Fruit fly (Drosophila melanogaster) whole organism, embryonic: Measurements from ENCODE around the gene unc-119.

Source experiments
- Aef1 ChIP-seq: fragments of 200-800 bp; sonication (Bioruptor generic); IDR thresholded peaks from 3 replicates; pipeline ENCODE4 v1.3.6; 2022; ENCODE audit warnings: missing biosample characterization, missing genetic modification characterization
- CG10147 ChIP-seq: fragments of 200-800 bp; sonication (Bioruptor generic); optimal IDR thresholded peaks from 2 replicates; lab custom pipeline; 2019; ENCODE audit warnings: missing biosample characterization, mild to moderate bottlenecking, missing genetic modification characterization, moderate library complexity
- CG12071 ChIP-seq: fragments of 200-800 bp; sonication (Bioruptor generic); optimal IDR thresholded peaks from 3 replicates; lab custom pipeline; 2018; ENCODE audit warnings: missing biosample characterization, mild to moderate bottlenecking, missing genetic modification characterization
- CG12155 ChIP-seq: fragments of 200-800 bp; sonication (Bioruptor generic); optimal IDR thresholded peaks from 3 replicates; lab custom pipeline; 2016; ENCODE audit warnings: missing biosample characterization, missing genetic modification characterization
- CG1233 ChIP-seq: fragments of 200-800 bp; sonication (Bioruptor generic); optimal IDR thresholded peaks from 4 replicates; lab custom pipeline; 2018; ENCODE audit warnings: missing biosample characterization, mild to moderate bottlenecking, missing genetic modification characterization
- CG14667 ChIP-seq: fragments of 200-800 bp; sonication (Bioruptor generic); IDR thresholded peaks from 2 replicates; pipeline ENCODE4 v1.3.6; 2022; ENCODE audit warnings: missing biosample characterization, missing genetic modification characterization
- CG15011 ChIP-seq: fragments of 200-800 bp; sonication (Bioruptor generic); optimal IDR thresholded peaks from 3 replicates; lab custom pipeline; 2018; ENCODE audit warnings: missing biosample characterization, mild to moderate bottlenecking, missing genetic modification characterization
- CG15269 ChIP-seq: fragments of 200-800 bp; sonication (Bioruptor generic); optimal IDR thresholded peaks from 2 replicates; lab custom pipeline; 2018; ENCODE audit warnings: missing biosample characterization, mild to moderate bottlenecking, missing genetic modification characterization, moderate library complexity
- CG17361 ChIP-seq: fragments of 200-800 bp; sonication (Bioruptor generic); IDR thresholded peaks from 3 replicates; pipeline ENCODE4 v1.3.6; 2022; ENCODE audit warnings: missing biosample characterization, missing genetic modification characterization
- CG1792 ChIP-seq: fragments of 200-800 bp; sonication (Bioruptor generic); optimal IDR thresholded peaks from 2 replicates; lab custom pipeline; 2016; ENCODE audit warnings: missing biosample characterization, missing genetic modification characterization
- CG31388 ChIP-seq: fragments of 200-800 bp; sonication (Bioruptor generic); optimal IDR thresholded peaks from 2 replicates; lab custom pipeline; 2016; ENCODE audit warnings: missing biosample characterization, missing genetic modification characterization
- CG3838 ChIP-seq: fragments of 200-800 bp; sonication (Bioruptor generic); optimal IDR thresholded peaks from 3 replicates; lab custom pipeline; 2016; ENCODE audit warnings: missing biosample characterization, missing genetic modification characterization
- CG4328 ChIP-seq: fragments of 200-800 bp; sonication (Bioruptor generic); optimal IDR thresholded peaks from 3 replicates; lab custom pipeline; 2017; ENCODE audit warnings: missing biosample characterization, missing genetic modification reagents, missing genetic modification characterization
- CG4707 ChIP-seq: fragments of 200-800 bp; sonication (Bioruptor generic); optimal IDR thresholded peaks from 2 replicates; lab custom pipeline; 2018; ENCODE audit warnings: missing biosample characterization, mild to moderate bottlenecking, missing genetic modification characterization, moderate library complexity
- CG5953 ChIP-seq: fragments of 200-800 bp; sonication (Bioruptor generic); IDR thresholded peaks from 2 replicates; pipeline ENCODE4 v1.3.6; 2022; ENCODE audit warnings: missing biosample characterization, missing genetic modification characterization
- CTCF ChIP-seq: fragments of 200-800 bp; sonication (Bioruptor generic); optimal IDR thresholded peaks from 2 replicates; lab custom pipeline; 2017; ENCODE audit warnings: missing biosample characterization, mild to moderate bottlenecking, missing genetic modification characterization, moderate library complexity
- CoRest ChIP-seq: fragments of 200-800 bp; sonication (Bioruptor generic); optimal IDR thresholded peaks from 3 replicates; lab custom pipeline; 2018; ENCODE audit warnings: missing biosample characterization, mild to moderate bottlenecking, missing genetic modification characterization, moderate library complexity
- ERR ChIP-seq: fragments of 200-800 bp; sonication (Bioruptor generic); optimal IDR thresholded peaks from 2 replicates; lab custom pipeline; 2016; ENCODE audit warnings: missing biosample characterization, missing genetic modification characterization
- Ets65A ChIP-seq: fragments of 200-800 bp; sonication (Bioruptor generic); peaks from one replicate; lab custom pipeline; 2016; ENCODE audit warnings: missing biosample characterization, missing genetic modification characterization
- Fer1 ChIP-seq: fragments of 200-800 bp; sonication (Bioruptor generic); optimal IDR thresholded peaks from 2 replicates; lab custom pipeline; 2017; ENCODE audit warnings: missing biosample characterization, mild to moderate bottlenecking, missing genetic modification characterization
- HLH54F ChIP-seq: fragments of 200-800 bp; sonication (Bioruptor generic); optimal IDR thresholded peaks from 3 replicates; lab custom pipeline; 2016; ENCODE audit warnings: missing biosample characterization, missing genetic modification characterization
- HmgD ChIP-seq: fragments of 200-800 bp; sonication (Bioruptor generic); optimal IDR thresholded peaks from 3 replicates; lab custom pipeline; 2016; ENCODE audit warnings: missing biosample characterization, missing genetic modification characterization
- Hr51 ChIP-seq, 2 experiments: fragments of 200-800 bp; sonication (Bioruptor generic); optimal IDR thresholded peaks; 2 replicates in 1 of 2; 3 replicates in 1 of 2; lab custom pipeline; 2016 to 2018; ENCODE audit warnings: missing biosample characterization in 2 of 2, missing genetic modification characterization in 2 of 2, mild to moderate bottlenecking in 1 of 2, moderate library complexity in 1 of 2
- MESR4 ChIP-seq: fragments of 200-800 bp; sonication (Bioruptor generic); optimal IDR thresholded peaks from 2 replicates; lab custom pipeline; 2018; ENCODE audit warnings: missing biosample characterization, mild to moderate bottlenecking, missing genetic modification characterization, moderate library complexity
- Mes4 ChIP-seq: fragments of 200-800 bp; sonication (Bioruptor generic); optimal IDR thresholded peaks from 2 replicates; lab custom pipeline; 2016; ENCODE audit warnings: missing biosample characterization, missing genetic modification characterization
- Optix ChIP-seq: fragments of 200-800 bp; sonication (Bioruptor generic); IDR thresholded peaks from 3 replicates; pipeline ENCODE4 v1.3.6; 2022; ENCODE audit warnings: missing biosample characterization, missing genetic modification characterization
- Xbp1 ChIP-seq: fragments of 200-800 bp; sonication (Bioruptor generic); optimal IDR thresholded peaks from 3 replicates; lab custom pipeline; 2016; ENCODE audit warnings: missing biosample characterization, mild to moderate bottlenecking, missing genetic modification characterization
- caup ChIP-seq: fragments of 200-800 bp; sonication (Bioruptor generic); optimal IDR thresholded peaks from 3 replicates; lab custom pipeline; 2017; ENCODE audit warnings: missing biosample characterization, mild to moderate bottlenecking, missing genetic modification characterization, moderate library complexity; ENCODE audit not compliant: severe bottlenecking
- chm ChIP-seq: fragments of 200-800 bp; sonication (Bioruptor generic); IDR thresholded peaks from 2 replicates; pipeline ENCODE4 v1.3.6; 2022; ENCODE audit warnings: missing biosample characterization, missing genetic modification characterization
- dan ChIP-seq: fragments of 200-800 bp; sonication (Bioruptor generic); IDR thresholded peaks from 2 replicates; pipeline ENCODE4 v1.3.6; 2022; ENCODE audit warnings: missing biosample characterization, missing genetic modification characterization
- emc ChIP-seq: fragments of 200-800 bp; sonication (Bioruptor generic); optimal IDR thresholded peaks from 2 replicates; lab custom pipeline; 2016; ENCODE audit warnings: missing biosample characterization, missing genetic modification characterization
- esg ChIP-seq: fragments of 200-800 bp; sonication (Bioruptor generic); conservative IDR thresholded peaks from 2 replicates; pipeline ENCODE4 v1.3.6; 2022; ENCODE audit warnings: missing biosample characterization, missing genetic modification characterization
- fu2 ChIP-seq: fragments of 200-800 bp; sonication (Bioruptor generic); optimal IDR thresholded peaks from 2 replicates; lab custom pipeline; 2016; ENCODE audit warnings: missing biosample characterization, missing genetic modification characterization
- grn ChIP-seq: fragments of 200-800 bp; sonication (Bioruptor generic); optimal IDR thresholded peaks from 3 replicates; lab custom pipeline; 2017; ENCODE audit warnings: missing biosample characterization, missing genetic modification characterization
- h ChIP-seq: fragments of >200 bp; optimal IDR thresholded peaks from 2 replicates; lab custom pipeline; 2017
- hbn ChIP-seq: fragments of 200-800 bp; sonication (Bioruptor generic); IDR thresholded peaks from 2 replicates; pipeline ENCODE4 v1.3.6; 2022; ENCODE audit warnings: missing biosample characterization, missing genetic modification characterization; ENCODE audit not compliant: partially characterized antibody
- klu ChIP-seq: fragments of 200-800 bp; sonication (Bioruptor generic); IDR thresholded peaks from 2 replicates; pipeline ENCODE4 v1.3.6; 2022; ENCODE audit warnings: missing biosample characterization, missing genetic modification characterization
- mam ChIP-seq: fragments of 200-800 bp; sonication (Bioruptor generic); optimal IDR thresholded peaks from 3 replicates; lab custom pipeline; 2016; ENCODE audit warnings: missing biosample characterization, missing genetic modification characterization
- nau ChIP-seq: fragments of 200-800 bp; sonication (Bioruptor generic); optimal IDR thresholded peaks from 3 replicates; lab custom pipeline; 2017; ENCODE audit warnings: missing biosample characterization, mild to moderate bottlenecking, missing genetic modification characterization, missing genetic modification reagents
- oc ChIP-seq: fragments of 200-800 bp; sonication (Bioruptor generic); optimal IDR thresholded peaks from 2 replicates; lab custom pipeline; 2018; ENCODE audit warnings: missing biosample characterization, mild to moderate bottlenecking, missing genetic modification characterization, moderate library complexity
- org-1 ChIP-seq: fragments of 200-800 bp; sonication (Bioruptor generic); optimal IDR thresholded peaks from 2 replicates; lab custom pipeline; 2017; ENCODE audit warnings: missing biosample characterization, missing genetic modification characterization
- prd ChIP-seq, 3 experiments: fragments of >200 bp in 2 of 3; fragments of 200-800 bp in 1 of 3; sonication (Bioruptor generic) in 1 of 3; optimal IDR thresholded peaks in 2 of 3; IDR thresholded peaks in 1 of 3; 2 replicates in 2 of 3; 3 replicates in 1 of 3; pipeline versions ENCODE4 v1.3.6 to Lab custom; 2017 to 2022; ENCODE audit warnings: missing biosample characterization in 1 of 3, missing genetic modification characterization in 1 of 3
- repo ChIP-seq: fragments of 200-800 bp; sonication (Bioruptor generic); optimal IDR thresholded peaks from 2 replicates; lab custom pipeline; 2016; ENCODE audit warnings: missing biosample characterization, missing genetic modification characterization
- rib ChIP-seq: fragments of 200-800 bp; sonication (Bioruptor generic); IDR thresholded peaks from 2 replicates; pipeline ENCODE4 v1.3.6; 2022; ENCODE audit warnings: missing biosample characterization, missing genetic modification characterization
- sima ChIP-seq: fragments of 200-800 bp; sonication (Bioruptor generic); optimal IDR thresholded peaks from 2 replicates; lab custom pipeline; 2016; ENCODE audit warnings: missing biosample characterization, missing genetic modification characterization
- so ChIP-seq: fragments of 200-800 bp; sonication (Bioruptor generic); IDR thresholded peaks from 3 replicates; pipeline ENCODE4 v1.3.6; 2022; ENCODE audit warnings: missing biosample characterization, missing genetic modification characterization
- sqz ChIP-seq: fragments of 200-800 bp; sonication (Bioruptor generic); optimal IDR thresholded peaks from 3 replicates; lab custom pipeline; 2018; ENCODE audit warnings: missing biosample characterization, mild to moderate bottlenecking, missing genetic modification characterization
- sug ChIP-seq: fragments of 200-800 bp; optimal IDR thresholded peaks from 2 replicates; lab custom pipeline; 2019; ENCODE audit warnings: missing biosample characterization, mild to moderate bottlenecking, missing genetic modification characterization, moderate library complexity
- tna ChIP-seq: fragments of 200-800 bp; sonication (Bioruptor generic); IDR thresholded peaks from 2 replicates; pipeline ENCODE4 v1.3.6; 2022; ENCODE audit warnings: missing biosample characterization, missing genetic modification characterization; ENCODE audit not compliant: partially characterized antibody
- wdn ChIP-seq: fragments of 200-800 bp; sonication (Bioruptor generic); IDR thresholded peaks from 2 replicates; pipeline ENCODE4 v1.3.6; 2022; ENCODE audit warnings: missing biosample characterization, missing genetic modification characterization
- zf30C ChIP-seq: fragments of 200-800 bp; sonication (Bioruptor generic); optimal IDR thresholded peaks from 3 replicates; lab custom pipeline; 2018; ENCODE audit warnings: missing biosample characterization, mild to moderate bottlenecking, missing genetic modification characterization

The unc-119 gene

DNA sequence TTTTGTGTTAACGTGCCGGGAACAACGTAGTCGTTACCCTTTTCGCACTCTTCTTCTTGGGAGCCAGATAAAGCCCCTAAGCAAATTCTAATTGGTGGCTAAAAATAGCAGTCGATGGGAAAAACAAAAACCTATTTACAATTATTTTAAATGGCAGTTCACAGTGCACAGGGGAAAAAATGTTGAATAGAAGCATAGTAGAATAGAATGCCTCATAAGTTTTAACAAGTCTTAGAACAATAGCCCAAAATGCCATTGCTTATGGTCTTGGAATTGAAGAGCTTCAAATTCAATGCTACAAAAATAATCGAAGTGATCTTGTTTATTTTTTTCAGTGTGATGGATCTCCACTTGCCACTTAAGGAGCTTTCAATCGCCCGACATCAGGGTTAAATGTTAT, 41.4 kb upstream of the unc-119 start (continued):
- TF ChIP-seq zf30C (GFP tag; lab: Kevin White, UChicago) (peak; percentile 54), org-1 (GFP tag; lab: Kevin White, UChicago) (peak; percentile 24), Hr51 (GFP tag; optimal IDR thresholded peaks at IDR 0.05; lab: Kevin White, UChicago) (peak; percentile 55 to 71), CG3838 (GFP tag; lab: Kevin White, UChicago) (peak; percentile 7), tna (GFP tag; lab: Robert Waterston, UW) (no peak), CoRest (peak; percentile 52), grn (GFP tag; lab: Kevin White, UChicago) (no peak), CG17361 (0 out of 3 replicates have a peak, but pooled peaks have one; percentile 14), chm (GFP tag; lab: Robert Waterston, UW) (peak; percentile 64; the same call in 1 of the 2 replicates), dan (GFP tag; lab: Robert Waterston, UW) (no peak), Optix (GFP tag; lab: Robert Waterston, UW) (peak; percentile 42; the same call in 1 of the 3 replicates), CG12071 (GFP tag; lab: Kevin White, UChicago) (peak; percentile 39), sima (GFP tag; lab: Kevin White, UChicago) (peak; percentile 18), Fer1 (GFP tag; lab: Kevin White, UChicago) (peak; percentile 66), CG1233 (GFP tag; lab: Kevin White, UChicago) (peak; percentile 13), HLH54F (GFP tag; lab: Kevin White, UChicago) (peak; percentile 73), CG15011 (GFP tag; lab: Kevin White, UChicago) (peak; percentile 21), CTCF (GFP tag; lab: Kevin White, UChicago) (no peak), MESR4 (GFP tag; lab: Kevin White, UChicago) (no peak), emc (GFP tag; lab: Kevin White, UChicago) (peak; percentile 32), mam (GFP tag; lab: Kevin White, UChicago) (peak; percentile 86), CG1792 (GFP tag; lab: Kevin White, UChicago) (peak; percentile 35), so (peak; percentile 71; the same call in 2 of the 3 replicates), rib (GFP tag; lab: Robert Waterston, UW) (peak; percentile 68), Ets65A (GFP tag; lab: Kevin White, UChicago) (peak; percentile 93), CG15269 (tag; lab: Kevin White, UChicago) (peak; percentile 81), Aef1 (GFP tag; lab: Robert Waterston, UW) (peak; percentile 65), CG4328 (no peak), fu2 (peak; percentile 60), caup (GFP tag; lab: Kevin White, UChicago) (peak; percentile 76), repo (peak; percentile 60), esg (GFP tag; lab: Robert Waterston, UW) (peak; percentile 67), CG14667 (GFP tag; lab: Robert Waterston, UW) (0 out of 2 replicates have a peak, but pooled peaks have one; percentile 22), CG10147 (GFP tag; lab: Kevin White, UChicago) (no peak), CG31388 (GFP tag; lab: Kevin White, UChicago) (peak; percentile 17), nau (peak; percentile 22), oc (peak; percentile 21), h (lab: Kevin White, UChicago) (no peak), Xbp1 (peak; percentile 59), sug (peak; percentile 62), klu (GFP tag; lab: Robert Waterston, UW) (peak; percentile 45; the same call in 1 of the 2 replicates), CG5953 (GFP tag; lab: Robert Waterston, UW) (no peak), hbn (GFP tag; lab: Robert Waterston, UW) (no peak), wdn (GFP tag; lab: Robert Waterston, UW) (peak; percentile 74), CG12155 (GFP tag; lab: Kevin White, UChicago) (peak; percentile 53), HmgD (peak; percentile 33), Mes4 (GFP tag; lab: Kevin White, UChicago) (peak; percentile 47), ERR (peak; percentile 51), sqz (no peak), CG4707 (GFP tag; lab: Kevin White, UChicago) (no peak), prd (optimal IDR thresholded peaks at IDR 0.05; lab: Kevin White, UChicago) (no peak), prd (GFP tag; IDR thresholded peaks at IDR 0.05; lab: Robert Waterston, UW) (peak; percentile 70)
